Fruit fly (Drosophila melanogaster) whole organism, embryonic: Measurements from ENCODE around the gene Kah.

ENCODE experiments used
- Atf-2 ChIP-seq: fragments of 200-800 bp; sonication (Bioruptor generic); optimal IDR thresholded peaks from 2 replicates; lab custom pipeline; 2016; ENCODE audit warnings: missing biosample characterization, missing genetic modification characterization
- Atf3 ChIP-seq: fragments of 200-800 bp; sonication (Bioruptor generic); optimal IDR thresholded peaks from 3 replicates; lab custom pipeline; 2016; ENCODE audit warnings: missing biosample characterization, missing genetic modification characterization
- Bdp1 ChIP-seq: fragments of 200-800 bp; sonication (Bioruptor generic); optimal IDR thresholded peaks from 3 replicates; lab custom pipeline; 2016; ENCODE audit warnings: missing biosample characterization, missing genetic modification characterization
- Bteb2 ChIP-seq: fragments of 200-800 bp; sonication (Bioruptor generic); optimal IDR thresholded peaks from 2 replicates; lab custom pipeline; 2016; ENCODE audit warnings: missing biosample characterization, missing genetic modification characterization
- CG10209 ChIP-seq: fragments of 200-800 bp; sonication (Bioruptor generic); optimal IDR thresholded peaks from 3 replicates; lab custom pipeline; 2017; ENCODE audit warnings: missing biosample characterization, mild to moderate bottlenecking, missing genetic modification characterization, missing genetic modification reagents
- CG10959 ChIP-seq: fragments of 200-800 bp; sonication (Bioruptor generic); IDR thresholded peaks from 2 replicates; pipeline ENCODE4 v1.3.6; 2022; ENCODE audit warnings: missing biosample characterization, missing genetic modification characterization
- CG11456 ChIP-seq: fragments of 200-800 bp; sonication (Bioruptor generic); IDR thresholded peaks from 3 replicates; pipeline ENCODE4 v1.3.6; 2022; ENCODE audit warnings: missing biosample characterization, missing genetic modification characterization
- CG11560 ChIP-seq: fragments of 200-800 bp; sonication (Bioruptor generic); IDR thresholded peaks from 3 replicates; pipeline ENCODE4 v1.3.6; 2022; ENCODE audit warnings: missing biosample characterization, missing genetic modification characterization
- CG11723 ChIP-seq: fragments of 200-800 bp; sonication (Bioruptor generic); optimal IDR thresholded peaks from 2 replicates; lab custom pipeline; 2017; ENCODE audit warnings: missing biosample characterization, mild to moderate bottlenecking, missing genetic modification characterization
- CG1233 ChIP-seq: fragments of 200-800 bp; sonication (Bioruptor generic); optimal IDR thresholded peaks from 4 replicates; lab custom pipeline; 2018; ENCODE audit warnings: missing biosample characterization, mild to moderate bottlenecking, missing genetic modification characterization
- CG13287 ChIP-seq: fragments of 200-800 bp; sonication (Bioruptor generic); IDR thresholded peaks from 2 replicates; pipeline ENCODE4 v1.3.6; 2022; ENCODE audit warnings: missing biosample characterization, missing genetic modification characterization; ENCODE audit not compliant: partially characterized antibody
- CG14860 ChIP-seq: fragments of 200-800 bp; sonication (Bioruptor generic); IDR thresholded peaks from 3 replicates; pipeline ENCODE4 v1.3.6; 2022; ENCODE audit warnings: missing biosample characterization, missing genetic modification characterization; ENCODE audit not compliant: partially characterized antibody
- CG14965 ChIP-seq: fragments of 200-800 bp; sonication (Bioruptor generic); optimal IDR thresholded peaks from 2 replicates; lab custom pipeline; 2016; ENCODE audit warnings: missing biosample characterization, missing genetic modification characterization, borderline replicate concordance
- CG15601 ChIP-seq: fragments of 200-800 bp; sonication (Bioruptor generic); optimal IDR thresholded peaks from 3 replicates; lab custom pipeline; 2019; ENCODE audit warnings: missing biosample characterization, mild to moderate bottlenecking, missing genetic modification characterization, moderate library complexity
- CG1602 ChIP-seq: fragments of 200-800 bp; sonication (Bioruptor generic); optimal IDR thresholded peaks from 3 replicates; lab custom pipeline; 2016; ENCODE audit warnings: missing biosample characterization, missing genetic modification characterization
- CG1792 ChIP-seq: fragments of 200-800 bp; sonication (Bioruptor generic); optimal IDR thresholded peaks from 2 replicates; lab custom pipeline; 2016; ENCODE audit warnings: missing biosample characterization, missing genetic modification characterization
- CG18619 ChIP-seq: fragments of 200-800 bp; sonication (Bioruptor generic); optimal IDR thresholded peaks from 3 replicates; lab custom pipeline; 2017; ENCODE audit warnings: missing biosample characterization, mild to moderate bottlenecking, missing genetic modification characterization
- CG2116 ChIP-seq: fragments of 200-800 bp; sonication (Bioruptor generic); optimal IDR thresholded peaks from 3 replicates; lab custom pipeline; 2018; ENCODE audit warnings: missing biosample characterization, mild to moderate bottlenecking, missing genetic modification characterization
- CG2202 ChIP-seq: fragments of 200-800 bp; sonication (Bioruptor generic); optimal IDR thresholded peaks from 2 replicates; lab custom pipeline; 2018; ENCODE audit warnings: missing biosample characterization, mild to moderate bottlenecking, missing genetic modification characterization
- CG31441 ChIP-seq: fragments of 200-800 bp; sonication (Bioruptor generic); IDR thresholded peaks from 2 replicates; pipeline ENCODE4 v1.3.6; 2022; ENCODE audit warnings: missing biosample characterization, missing genetic modification characterization
- CG32532 ChIP-seq: fragments of 200-800 bp; sonication (Bioruptor generic); IDR thresholded peaks from 2 replicates; pipeline ENCODE4 v1.3.6; 2022; ENCODE audit warnings: missing biosample characterization, missing genetic modification characterization
- CG33213 ChIP-seq: fragments of 200-800 bp; sonication (Bioruptor generic); optimal IDR thresholded peaks from 3 replicates; lab custom pipeline; 2016; ENCODE audit warnings: missing biosample characterization, missing genetic modification characterization
- CG34224 ChIP-seq: fragments of 200-800 bp; sonication (Bioruptor generic); IDR thresholded peaks from 3 replicates; pipeline ENCODE4 v1.3.6; 2022; ENCODE audit warnings: missing biosample characterization, missing genetic modification characterization; ENCODE audit not compliant: partially characterized antibody
- CG3847 ChIP-seq: fragments of 200-800 bp; sonication (Bioruptor generic); IDR thresholded peaks from 2 replicates; pipeline ENCODE4 v1.3.6; 2022; ENCODE audit warnings: missing biosample characterization, missing genetic modification characterization
- CG7271 ChIP-seq: fragments of 200-800 bp; sonication (Bioruptor generic); optimal IDR thresholded peaks from 2 replicates; lab custom pipeline; 2018; ENCODE audit warnings: missing biosample characterization, mild to moderate bottlenecking, missing genetic modification characterization, moderate library complexity
- Dek ChIP-seq: fragments of 200-800 bp; sonication (Bioruptor generic); optimal IDR thresholded peaks from 3 replicates; lab custom pipeline; 2019; ENCODE audit warnings: missing biosample characterization, mild to moderate bottlenecking, missing genetic modification characterization, moderate library complexity
- ERR ChIP-seq: fragments of 200-800 bp; sonication (Bioruptor generic); optimal IDR thresholded peaks from 2 replicates; lab custom pipeline; 2016; ENCODE audit warnings: missing biosample characterization, missing genetic modification characterization
- HHEX ChIP-seq: fragments of 200-800 bp; sonication (Bioruptor generic); optimal IDR thresholded peaks from 3 replicates; lab custom pipeline; 2017; ENCODE audit warnings: missing biosample characterization, mild to moderate bottlenecking, missing genetic modification characterization, missing genetic modification reagents
- HLH54F ChIP-seq: fragments of 200-800 bp; sonication (Bioruptor generic); optimal IDR thresholded peaks from 3 replicates; lab custom pipeline; 2016; ENCODE audit warnings: missing biosample characterization, missing genetic modification characterization
- Lpt ChIP-seq: fragments of >200 bp; optimal IDR thresholded peaks from 2 replicates; lab custom pipeline; 2018; ENCODE audit warnings: missing biosample characterization, missing genetic modification characterization
- PHDP ChIP-seq: fragments of 200-800 bp; sonication (Bioruptor generic); optimal IDR thresholded peaks from 3 replicates; lab custom pipeline; 2018; ENCODE audit warnings: missing biosample characterization, mild to moderate bottlenecking, missing genetic modification characterization, moderate library complexity
- Ravus ChIP-seq: fragments of 200-800 bp; sonication (Bioruptor generic); IDR thresholded peaks from 2 replicates; pipeline ENCODE4 v1.3.6; 2022; ENCODE audit warnings: missing biosample characterization, missing genetic modification characterization
- Scr ChIP-seq: fragments of 200-800 bp; sonication (Bioruptor generic); IDR thresholded peaks from 2 replicates; pipeline ENCODE4 v1.3.6; 2022; ENCODE audit warnings: missing biosample characterization, missing genetic modification characterization; ENCODE audit not compliant: partially characterized antibody
- Xrp1 ChIP-seq: fragments of 200-800 bp; sonication (Bioruptor generic); IDR thresholded peaks from 2 replicates; pipeline ENCODE4 v1.3.6; 2022; ENCODE audit warnings: missing biosample characterization, missing genetic modification characterization
- ab ChIP-seq: fragments of 200-800 bp; sonication (Bioruptor generic); optimal IDR thresholded peaks from 2 replicates; lab custom pipeline; 2016; ENCODE audit warnings: missing biosample characterization, missing genetic modification characterization
- az2 ChIP-seq: fragments of 200-800 bp; sonication (Bioruptor generic); optimal IDR thresholded peaks from 3 replicates; lab custom pipeline; 2016; ENCODE audit warnings: missing biosample characterization, missing genetic modification characterization
- chinmo ChIP-seq: fragments of 200-800 bp; sonication (Bioruptor generic); IDR thresholded peaks from 4 replicates; pipeline ENCODE4 v1.3.6; 2022; ENCODE audit warnings: missing biosample characterization, missing genetic modification characterization; ENCODE audit not compliant: partially characterized antibody
- crp ChIP-seq, 2 experiments: fragments of 200-800 bp; sonication (Bioruptor generic); optimal IDR thresholded peaks; 2 replicates in 1 of 2; 3 replicates in 1 of 2; lab custom pipeline; 2017; ENCODE audit warnings: missing biosample characterization in 2 of 2, missing genetic modification characterization in 2 of 2, mild to moderate bottlenecking in 1 of 2, moderate library complexity in 1 of 2
- esg ChIP-seq: fragments of 200-800 bp; sonication (Bioruptor generic); conservative IDR thresholded peaks from 2 replicates; pipeline ENCODE4 v1.3.6; 2022; ENCODE audit warnings: missing biosample characterization, missing genetic modification characterization
- ewg ChIP-seq: fragments of 200-800 bp; sonication (Bioruptor generic); optimal IDR thresholded peaks from 3 replicates; lab custom pipeline; 2017; ENCODE audit warnings: mild to moderate bottlenecking, missing biosample characterization, missing genetic modification reagents, missing genetic modification characterization
- fd64A ChIP-seq: fragments of 200-800 bp; sonication (Bioruptor generic); optimal IDR thresholded peaks from 3 replicates; lab custom pipeline; 2018; ENCODE audit warnings: missing biosample characterization, mild to moderate bottlenecking, missing genetic modification characterization
- ham ChIP-seq: fragments of 200-800 bp; sonication (Bioruptor generic); IDR thresholded peaks from 2 replicates; pipeline ENCODE4 v1.3.6; 2022; ENCODE audit warnings: missing biosample characterization, missing genetic modification characterization
- jing ChIP-seq: fragments of 200-800 bp; sonication (Bioruptor generic); optimal IDR thresholded peaks from 2 replicates; lab custom pipeline; 2018; ENCODE audit warnings: missing biosample characterization, mild to moderate bottlenecking, missing genetic modification characterization
- ken ChIP-seq: fragments of 200-800 bp; sonication (Bioruptor generic); IDR thresholded peaks from 3 replicates; pipeline ENCODE4 v1.3.6; 2022; ENCODE audit warnings: missing biosample characterization, missing genetic modification characterization
- pb ChIP-seq: fragments of 200-800 bp; sonication (Bioruptor generic); optimal IDR thresholded peaks from 3 replicates; lab custom pipeline; 2016; ENCODE audit warnings: missing biosample characterization, missing genetic modification characterization
- phol ChIP-seq: fragments of 200-800 bp; sonication (Bioruptor generic); optimal IDR thresholded peaks from 3 replicates; lab custom pipeline; 2018; ENCODE audit warnings: missing biosample characterization, mild to moderate bottlenecking, missing genetic modification characterization, moderate library complexity
- sim ChIP-seq: fragments of 200-800 bp; sonication (Bioruptor generic); IDR thresholded peaks from 2 replicates; pipeline ENCODE4 v1.3.6; 2022; ENCODE audit warnings: missing biosample characterization, missing genetic modification characterization
- sna ChIP-seq: fragments of 200-800 bp; sonication (Bioruptor generic); IDR thresholded peaks from 2 replicates; pipeline ENCODE4 v1.3.6; 2022; ENCODE audit warnings: missing biosample characterization, missing genetic modification characterization; ENCODE audit not compliant: partially characterized antibody

The Kah gene

DNA sequence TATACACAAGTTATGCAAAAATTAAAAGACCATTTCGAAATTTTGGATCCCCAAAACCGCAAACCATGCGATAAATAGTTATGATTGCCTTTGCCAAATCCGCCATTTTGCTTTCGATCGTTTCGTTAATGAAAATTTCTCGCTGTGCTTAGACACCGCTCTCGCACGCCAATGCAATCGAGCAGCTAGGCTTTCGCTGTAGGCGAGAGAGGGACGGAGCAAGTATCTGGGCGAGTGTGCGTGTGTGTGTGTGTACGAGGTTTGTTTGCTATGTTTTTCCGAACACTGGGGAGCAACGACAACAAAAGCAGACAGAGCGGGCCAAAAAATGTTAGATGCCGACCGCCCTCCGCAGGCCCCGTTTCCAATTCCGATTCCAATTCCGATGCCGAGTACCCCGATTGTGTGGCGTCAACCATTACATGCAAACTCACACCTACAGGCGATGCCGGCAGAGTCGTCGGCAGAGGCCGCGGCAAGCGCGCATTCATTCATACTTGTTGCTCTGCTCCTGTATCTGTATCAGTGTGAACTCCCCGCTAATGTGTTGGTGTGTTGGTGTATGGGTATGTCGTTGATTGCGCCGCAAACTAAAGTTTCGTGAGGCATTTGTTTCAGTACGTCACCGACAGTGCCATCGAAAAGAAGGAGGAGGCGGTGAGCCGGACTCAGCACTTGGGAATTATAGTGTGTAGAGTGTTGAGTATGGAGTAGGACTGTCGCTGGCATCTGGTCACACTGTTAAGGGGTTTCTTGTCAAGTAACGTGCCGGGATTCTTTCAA lies 38.9 kb upstream of the Kah start (continued):
- TF ChIP-seq CG11456 (GFP tag; lab: Robert Waterston, UW): peak; percentile 62; the same call in 2 of the 3 replicates
- no peak for TF ChIP-seq HHEX
- TF ChIP-seq CG33213 (GFP tag; lab: Kevin White, UChicago): peak; percentile 9
- TF ChIP-seq CG7271 (tag; lab: Kevin White, UChicago): no peak
- TF ChIP-seq az2 (GFP tag; lab: Kevin White, UChicago): peak; percentile 8
- no peak for TF ChIP-seq CG14860 (GFP tag; lab: Robert Waterston, UW)
- peak; percentile 51 for TF ChIP-seq fd64A
- TF ChIP-seq CG31441: no peak
- peak; percentile 52 for TF ChIP-seq CG1792 (GFP tag; lab: Kevin White, UChicago)
- no peak for TF ChIP-seq CG14965 (GFP tag; lab: Kevin White, UChicago)
- TF ChIP-seq ab: peak; percentile 67
- TF ChIP-seq HLH54F: peak; percentile 60
- TF ChIP-seq ERR (GFP tag; lab: Kevin White, UChicago): peak; percentile 36
- TF ChIP-seq CG13287: peak; percentile 58; the same call in 1 of the 2 replicates
- TF ChIP-seq CG10209 (GFP tag; lab: Kevin White, UChicago): peak; percentile 41
- peak; percentile 99 for TF ChIP-seq chinmo
- TF ChIP-seq CG18619: peak; percentile 15
- peak; percentile 48 for TF ChIP-seq CG32532 (GFP tag; lab: Robert Waterston, UW)
- TF ChIP-seq CG1233 (GFP tag; lab: Kevin White, UChicago): peak; percentile 100
- no peak for TF ChIP-seq sim (GFP tag; lab: Robert Waterston, UW)
- TF ChIP-seq Atf-2 (GFP tag; lab: Kevin White, UChicago): no peak
- peak; percentile 33 for TF ChIP-seq Dek (tag; lab: Kevin White, UChicago)
- TF ChIP-seq CG1602: no peak
- TF ChIP-seq CG2202 (tag; lab: Kevin White, UChicago): peak; percentile 12
- peak; percentile 40; the same call in 1 of the 3 replicates for TF ChIP-seq ken (GFP tag; lab: Robert Waterston, UW)
- TF ChIP-seq Ravus (GFP tag; lab: Robert Waterston, UW): no peak
- no peak for TF ChIP-seq Bteb2
- TF ChIP-seq CG2116 (GFP tag; lab: Kevin White, UChicago): peak; percentile 18
- TF ChIP-seq pb: peak; percentile 38
- TF ChIP-seq Lpt (GFP tag; lab: Kevin White, UChicago): no peak
- peak; percentile 38 for TF ChIP-seq Atf3 (GFP tag; lab: Kevin White, UChicago)
- 0 out of 2 replicates have a peak, but pooled peaks have one; percentile 30 for TF ChIP-seq Scr (GFP tag; lab: Robert Waterston, UW)
- no peak for TF ChIP-seq ham (GFP tag; lab: Robert Waterston, UW)
- peak; percentile 53; the same call in 1 of the 2 replicates for TF ChIP-seq sna (GFP tag; lab: Robert Waterston, UW)
- no peak for TF ChIP-seq CG11723 (GFP tag; lab: Kevin White, UChicago)
- peak; percentile 31 for TF ChIP-seq Bdp1 (GFP tag; lab: Kevin White, UChicago)
- no peak; the same call in 1 of the 2 replicates for TF ChIP-seq esg (GFP tag; lab: Robert Waterston, UW)
- no peak for TF ChIP-seq crp (GFP tag; optimal IDR thresholded peaks at IDR 0.05; lab: Kevin White, UChicago)
- no peak for TF ChIP-seq PHDP (tag; lab: Kevin White, UChicago)
- no peak for TF ChIP-seq jing (GFP tag; lab: Kevin White, UChicago)
- TF ChIP-seq CG34224 (GFP tag; lab: Robert Waterston, UW): no peak; the same call in 2 of the 3 replicates
- TF ChIP-seq phol (tag; lab: Kevin White, UChicago): peak; percentile 73
- peak; percentile 34; the same call in 1 of the 2 replicates for TF ChIP-seq CG10959 (GFP tag; lab: Robert Waterston, UW)
- no peak for TF ChIP-seq ewg (GFP tag; lab: Kevin White, UChicago)
- TF ChIP-seq CG15601 (tag; lab: Kevin White, UChicago): no peak
- no peak for TF ChIP-seq CG11560 (tag; lab: Robert Waterston, UW)
- TF ChIP-seq CG3847: peak; percentile 57; the same call in 1 of the 2 replicates
- TF ChIP-seq Xrp1 (GFP tag; lab: Robert Waterston, UW): peak; percentile 55
